Worm (Caenorhabditis elegans): ENCODE data around the gene C48B4.9.

ce11 chrIII:9598168-9598567 lies 35.0 kb upstream of the C48B4.9 start, which contains the start of gene F58A4.1:
- TF ChIP-seq W03F9.2 (tag; optimal IDR thresholded peaks at IDR 0.05) (no peak), him-1 (tag; optimal IDR thresholded peaks at IDR 0.05) (no peak)
